Worm (Caenorhabditis elegans) whole organism, L3 larva: Measurements from ENCODE around the gene F59B2.15.

Experiments
- R02D3.7 ChIP-seq: fragments of 150-350 bp; optimal IDR thresholded peaks from 2 replicates; lab custom pipeline; 2014; ENCODE audit warnings: missing biosample characterization, missing genetic modification characterization
- ZK546.5 ChIP-seq: sonication (generic microtip); optimal IDR thresholded peaks from 2 replicates; lab custom pipeline; 2017; ENCODE audit warnings: missing biosample characterization, missing genetic modification characterization
- aly-2 ChIP-seq: fragments of 150-350 bp; optimal IDR thresholded peaks from 2 replicates; lab custom pipeline; 2014; ENCODE audit warnings: missing biosample characterization, missing genetic modification characterization
- ama-1 ChIP-seq: fragments of 150-350 bp; optimal IDR thresholded peaks from 2 replicates; lab custom pipeline; 2018
- ceh-16 ChIP-seq: sonication (generic microtip); optimal IDR thresholded peaks from 2 replicates; lab custom pipeline; 2017; ENCODE audit warnings: missing biosample characterization, missing genetic modification characterization
- ceh-28 ChIP-seq: fragments of 150-350 bp; optimal IDR thresholded peaks from 2 replicates; lab custom pipeline; 2014; ENCODE audit warnings: missing biosample characterization, missing genetic modification reagents, missing genetic modification characterization
- ceh-9 ChIP-seq: sonication (generic microtip); optimal IDR thresholded peaks from 2 replicates; lab custom pipeline; 2018; ENCODE audit warnings: missing biosample characterization, missing genetic modification characterization
- egl-5 ChIP-seq: fragments of 150-350 bp; optimal IDR thresholded peaks from 2 replicates; lab custom pipeline; 2017; ENCODE audit warnings: missing biosample characterization, missing genetic modification reagents, missing genetic modification characterization, inconsistent platforms
- elt-2 ChIP-seq: sonication (generic microtip); optimal IDR thresholded peaks from 2 replicates; lab custom pipeline; 2016; ENCODE audit warnings: missing genetic modification reagents, mild to moderate bottlenecking, missing genetic modification characterization, missing compliant biosample characterization
- elt-3 ChIP-seq, 3 experiments: fragments of 150-350 bp in 1 of 3; sonication (generic microtip) in 2 of 3; optimal IDR thresholded peaks; 2 replicates in 2 of 3; 4 replicates in 1 of 3; lab custom pipeline; 2014 to 2017; ENCODE audit warnings: missing biosample characterization in 3 of 3, missing genetic modification characterization in 3 of 3
- eor-1 ChIP-seq, 2 experiments: fragments of 150-350 bp; optimal IDR thresholded peaks; 2 replicates each; lab custom pipeline; 2014 to 2018; ENCODE audit warnings: missing biosample characterization in 2 of 2, missing genetic modification characterization in 2 of 2
- fkh-10 ChIP-seq: sonication (generic microtip); optimal IDR thresholded peaks from 2 replicates; lab custom pipeline; 2017; ENCODE audit warnings: missing biosample characterization, missing genetic modification reagents, missing genetic modification characterization
- fkh-2 ChIP-seq: fragments of 150-350 bp; optimal IDR thresholded peaks from 2 replicates; lab custom pipeline; 2014; ENCODE audit warnings: missing biosample characterization, missing genetic modification reagents, missing genetic modification characterization
- fos-1 ChIP-seq: fragments of 150-350 bp; optimal IDR thresholded peaks from 2 replicates; lab custom pipeline; 2014; ENCODE audit warnings: missing biosample characterization, missing genetic modification characterization
- hmg-11 ChIP-seq: sonication (generic microtip); optimal IDR thresholded peaks from 2 replicates; lab custom pipeline; 2016; ENCODE audit warnings: missing genetic modification characterization, missing compliant biosample characterization
- jun-1 ChIP-seq: fragments of 150-350 bp; optimal IDR thresholded peaks from 2 replicates; lab custom pipeline; 2014; ENCODE audit warnings: missing biosample characterization, missing genetic modification reagents, missing genetic modification characterization
- lin-39 ChIP-seq: fragments of 150-350 bp; optimal IDR thresholded peaks from 2 replicates; lab custom pipeline; 2018; ENCODE audit warnings: missing biosample characterization, missing genetic modification reagents, missing genetic modification characterization
- lsy-12 ChIP-seq: sonication (generic microtip); optimal IDR thresholded peaks from 2 replicates; lab custom pipeline; 2016; ENCODE audit warnings: mild to moderate bottlenecking, missing genetic modification characterization, missing compliant biosample characterization
- mml-1 ChIP-seq: fragments of 150-350 bp; sonication (generic microtip); optimal IDR thresholded peaks from 3 replicates; lab custom pipeline; 2014; ENCODE audit warnings: missing biosample characterization, missing genetic modification characterization
- nfya-1 ChIP-seq: sonication (generic microtip); optimal IDR thresholded peaks from 2 replicates; lab custom pipeline; 2017; ENCODE audit warnings: missing genetic modification characterization, mild to moderate bottlenecking, missing compliant biosample characterization, antibody characterized with exemption, moderate library complexity; ENCODE audit not compliant: insufficient read depth
- nhr-11 ChIP-seq: fragments of 150-350 bp; optimal IDR thresholded peaks from 2 replicates; lab custom pipeline; 2014; ENCODE audit warnings: missing biosample characterization, missing genetic modification characterization
- nhr-23 ChIP-seq: fragments of 150-350 bp; optimal IDR thresholded peaks from 2 replicates; lab custom pipeline; 2014; ENCODE audit warnings: missing biosample characterization, missing genetic modification reagents, missing genetic modification characterization
- nhr-237 ChIP-seq: fragments of 150-350 bp; optimal IDR thresholded peaks from 2 replicates; lab custom pipeline; 2014; ENCODE audit warnings: missing biosample characterization, missing genetic modification characterization
- nhr-25 ChIP-seq: sonication (generic microtip); optimal IDR thresholded peaks from 2 replicates; lab custom pipeline; 2017; ENCODE audit warnings: missing biosample characterization, missing genetic modification characterization
- nhr-28 ChIP-seq: fragments of 150-350 bp; optimal IDR thresholded peaks from 2 replicates; lab custom pipeline; 2014; ENCODE audit warnings: missing biosample characterization, missing genetic modification characterization
- nhr-43 ChIP-seq: sonication (generic microtip); optimal IDR thresholded peaks from 2 replicates; lab custom pipeline; 2016; ENCODE audit warnings: mild to moderate bottlenecking, missing genetic modification characterization, missing compliant biosample characterization; ENCODE audit not compliant: poor library complexity, severe bottlenecking
- nhr-67 ChIP-seq: fragments of 150-350 bp; optimal IDR thresholded peaks from 2 replicates; lab custom pipeline; 2014; ENCODE audit warnings: missing biosample characterization, missing genetic modification characterization
- nhr-77 ChIP-seq: fragments of 150-350 bp; optimal IDR thresholded peaks from 2 replicates; lab custom pipeline; 2014; ENCODE audit warnings: missing biosample characterization, missing genetic modification characterization
- pha-4 ChIP-seq: fragments of 150-350 bp; optimal IDR thresholded peaks from 2 replicates; lab custom pipeline; 2014; ENCODE audit warnings: missing biosample characterization, missing genetic modification reagents, missing genetic modification characterization
- pqm-1 ChIP-seq: fragments of 150-350 bp; optimal IDR thresholded peaks from 2 replicates; lab custom pipeline; 2017; ENCODE audit warnings: missing biosample characterization, missing genetic modification characterization, inconsistent platforms
- skn-1 ChIP-seq: fragments of 150-350 bp; optimal IDR thresholded peaks from 2 replicates; lab custom pipeline; 2014; ENCODE audit warnings: missing biosample characterization, missing genetic modification characterization
- snpc-4 ChIP-seq: fragments of 150-350 bp; optimal IDR thresholded peaks from 2 replicates; lab custom pipeline; 2014; ENCODE audit warnings: missing biosample characterization, missing genetic modification characterization
- tbx-2 ChIP-seq: sonication (generic microtip); optimal IDR thresholded peaks from 2 replicates; lab custom pipeline; 2016; ENCODE audit warnings: mild to moderate bottlenecking, missing genetic modification characterization, missing compliant biosample characterization
- unc-39 ChIP-seq: sonication (generic microtip); optimal IDR thresholded peaks from 4 replicates; lab custom pipeline; 2017; ENCODE audit warnings: missing biosample characterization, missing genetic modification characterization
- zag-1 ChIP-seq: fragments of 150-350 bp; optimal IDR thresholded peaks from 2 replicates; lab custom pipeline; 2014; ENCODE audit warnings: missing biosample characterization, missing genetic modification characterization
- ztf-4 ChIP-seq: fragments of 150-350 bp; optimal IDR thresholded peaks from 2 replicates; lab custom pipeline; 2014; ENCODE audit warnings: missing biosample characterization, missing genetic modification characterization

Gene F59B2.15

DNA sequence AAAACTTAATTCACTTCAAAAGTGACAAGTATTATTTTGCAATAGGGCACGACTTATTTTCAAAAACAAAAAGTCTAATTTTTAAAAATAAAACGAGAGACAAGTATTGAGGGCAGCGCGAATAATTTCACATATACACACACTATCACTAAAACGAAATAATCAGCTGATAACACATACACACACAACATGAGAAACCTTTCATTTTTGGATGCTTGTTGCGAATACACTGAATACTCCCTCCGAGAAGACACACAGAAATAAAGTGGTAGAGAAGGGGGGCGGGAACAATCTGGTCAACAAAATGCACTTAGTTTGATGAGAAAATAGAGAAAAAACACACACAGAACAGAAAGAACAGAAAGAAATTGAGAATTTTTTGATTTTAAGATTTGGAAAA is 18.0 kb downstream of the F59B2.15 start:
- TF ChIP-seq elt-2 (tag; lab: Kevin White, UChicago) (peak; percentile 45), fos-1 (tag; lab: Kevin White, UChicago) (no peak), pqm-1 (tag; lab: Kevin White, UChicago) (peak; percentile 4)
- TF ChIP-seq, all 47 proteins: peak for 2

DNA sequence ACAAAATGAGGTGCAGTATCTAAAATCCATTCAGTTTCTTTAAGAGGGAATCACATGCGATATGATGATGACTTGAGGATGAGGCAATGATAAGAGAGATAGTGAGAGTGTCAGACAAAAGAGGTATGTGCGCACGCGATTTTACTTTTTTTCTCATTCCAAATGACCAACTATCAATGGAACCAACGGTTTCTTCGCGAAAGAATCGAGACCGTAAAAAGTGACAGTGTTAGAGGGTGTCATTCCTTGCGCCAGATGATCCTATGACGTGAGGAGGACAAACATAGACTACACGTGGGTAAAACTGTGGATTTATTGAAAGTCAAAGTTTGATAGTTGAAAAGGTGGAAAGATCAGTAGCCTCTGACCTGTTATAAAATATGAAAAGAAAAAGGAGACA is 18.6 kb downstream of the F59B2.15 start:
- no peak for TF ChIP-seq nfya-1 (tag; lab: Kevin White, UChicago)
- TF ChIP-seq ceh-9: no peak
- no peak for TF ChIP-seq nhr-28 (tag; lab: Kevin White, UChicago)
- no peak for TF ChIP-seq aly-2 (tag; lab: Kevin White, UChicago)
- peak; percentile 1 for TF ChIP-seq elt-2 (tag; lab: Kevin White, UChicago)
- no peak for TF ChIP-seq eor-1 (tag; optimal IDR thresholded peaks at IDR 0.05; lab: Kevin White, UChicago)
- TF ChIP-seq skn-1: peak; percentile 48
- no peak for TF ChIP-seq ceh-16 (tag; lab: Kevin White, UChicago)
- TF ChIP-seq ceh-28 (tag; lab: Kevin White, UChicago): no peak
- peak; percentile 67 for TF ChIP-seq nhr-23 (tag; lab: Kevin White, UChicago)
- peak in 2 of 3 experiments; percentile 36 to 84 for TF ChIP-seq elt-3 (tag; optimal IDR thresholded peaks at IDR 0.05; lab: Kevin White, UChicago)
- no peak for TF ChIP-seq tbx-2
- TF ChIP-seq nhr-25: no peak
- TF ChIP-seq fkh-2: no peak
- TF ChIP-seq zag-1: no peak
- TF ChIP-seq fkh-10 (GFP tag; lab: Kevin White, UChicago): no peak
- TF ChIP-seq fos-1 (tag; lab: Kevin White, UChicago): no peak
- TF ChIP-seq ama-1 (lab: Kevin White, UChicago): peak; percentile 59
- peak; percentile 48 for TF ChIP-seq nhr-43
- TF ChIP-seq jun-1 (tag; lab: Kevin White, UChicago): peak; percentile 35
- peak; percentile 15 for TF ChIP-seq pqm-1 (tag; lab: Kevin White, UChicago)
- TF ChIP-seq snpc-4 (tag; lab: Kevin White, UChicago): no peak

DNA sequence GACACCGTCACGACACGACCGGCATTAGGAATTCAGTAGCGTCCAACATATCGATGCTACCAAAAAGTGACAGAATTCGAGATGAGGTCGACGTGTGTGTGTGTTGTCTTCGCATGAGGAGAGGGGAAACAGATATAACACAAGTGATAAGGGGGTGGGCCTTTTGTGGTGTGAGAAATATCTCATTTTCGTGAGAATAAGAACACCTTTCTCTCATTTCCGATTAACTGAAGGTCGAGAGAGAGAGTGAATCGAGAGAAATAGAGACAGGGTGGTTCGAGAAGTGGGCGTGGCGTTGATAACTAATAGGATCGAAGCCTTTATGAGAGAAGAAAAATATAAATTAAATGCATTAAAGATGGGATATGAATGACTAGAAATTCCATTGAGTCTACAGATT is 19.3 kb downstream of the F59B2.15 start:
- TF ChIP-seq zag-1 (no peak), ztf-4 (tag; lab: Kevin White, UChicago) (no peak), pha-4 (tag; lab: Kevin White, UChicago) (no peak), eor-1 (tag; optimal IDR thresholded peaks at IDR 0.05; lab: Kevin White, UChicago) (no peak), egl-5 (tag; lab: Kevin White, UChicago) (no peak), nhr-11 (no peak), nhr-67 (no peak), ceh-16 (tag; lab: Kevin White, UChicago) (no peak), ceh-9 (no peak), lsy-12 (no peak), fkh-2 (no peak), nhr-43 (peak; percentile 16), nhr-237 (tag; lab: Kevin White, UChicago) (no peak), hmg-11 (tag; lab: Kevin White, UChicago) (no peak), pqm-1 (tag; lab: Kevin White, UChicago) (no peak), unc-39 (tag; lab: Kevin White, UChicago) (no peak), nhr-28 (tag; lab: Kevin White, UChicago) (no peak), nfya-1 (tag; lab: Kevin White, UChicago) (no peak), lin-39 (tag; lab: Kevin White, UChicago) (peak; percentile 25), ama-1 (lab: Kevin White, UChicago) (peak; percentile 32), nhr-25 (peak; percentile 69), elt-3 (tag; optimal IDR thresholded peaks at IDR 0.05; lab: Kevin White, UChicago) (no peak), R02D3.7 (tag; lab: Kevin White, UChicago) (no peak), aly-2 (tag; lab: Kevin White, UChicago) (no peak), nhr-77 (tag; lab: Kevin White, UChicago) (no peak), ceh-28 (tag; lab: Kevin White, UChicago) (no peak), fkh-10 (GFP tag; lab: Kevin White, UChicago) (no peak), skn-1 (no peak), snpc-4 (tag; lab: Kevin White, UChicago) (no peak), mml-1 (no peak), jun-1 (tag; lab: Kevin White, UChicago) (no peak), nhr-23 (tag; lab: Kevin White, UChicago) (peak; percentile 36), ZK546.5 (tag; lab: Kevin White, UChicago) (no peak)
